Fruit fly (Drosophila melanogaster) Kc167 (cell line): ENCODE results near the gene Tpr2.

Experiments
- Sin3A ChIP-seq: fragments of >200 bp; optimal IDR thresholded peaks from 2 replicates; lab custom pipeline; 2018; ENCODE audit warnings: missing external identifiers
- h ChIP-seq: fragments of >200 bp; optimal IDR thresholded peaks from 3 replicates; lab custom pipeline; 2018; ENCODE audit warnings: missing external identifiers
- psq ChIP-seq: fragments of >200 bp; optimal IDR thresholded peaks from 2 replicates; lab custom pipeline; 2017; ENCODE audit warnings: missing external identifiers
- ttk ChIP-seq: sonication (Bioruptor generic); optimal IDR thresholded peaks from 2 replicates; lab custom pipeline; 2017; ENCODE audit warnings: missing external identifiers

DNA sequence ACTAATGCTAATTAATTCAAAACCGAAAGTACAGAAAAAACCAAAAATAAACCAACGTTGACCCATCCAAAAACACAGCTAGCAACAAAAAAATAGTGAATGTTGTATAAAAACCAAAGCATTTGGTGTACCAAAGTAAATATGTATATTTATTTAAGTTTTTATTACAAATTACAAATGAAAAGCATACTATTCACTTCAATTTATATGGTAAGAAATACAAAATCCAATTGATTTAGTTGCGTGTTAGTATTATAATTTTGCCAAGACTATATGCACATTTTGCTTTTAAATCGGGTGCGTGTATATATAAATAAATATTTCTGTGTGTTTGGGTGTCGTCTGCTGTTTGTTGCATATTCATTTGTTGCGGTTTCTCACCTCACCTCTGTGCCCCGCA, 5.9 kb downstream of the Tpr2 start:
- TF ChIP-seq h (lab: Kevin White, UChicago) (no peak), psq (lab: Kevin White, UChicago) (no peak), ttk (lab: Kevin White, UChicago) (no peak), Sin3A (no peak)
